Fruit fly (Drosophila melanogaster) Kc167 (cell line): Measurements from ENCODE around the gene CG14190.

Source experiments
- Myc ChIP-seq: fragments of >200 bp; optimal IDR thresholded peaks from 2 replicates; lab custom pipeline; 2017; ENCODE audit warnings: missing external identifiers
- Sin3A ChIP-seq: fragments of >200 bp; optimal IDR thresholded peaks from 2 replicates; lab custom pipeline; 2018; ENCODE audit warnings: missing external identifiers
- h ChIP-seq: fragments of >200 bp; optimal IDR thresholded peaks from 3 replicates; lab custom pipeline; 2018; ENCODE audit warnings: missing external identifiers
- insv ChIP-seq: fragments of >200 bp; optimal IDR thresholded peaks from 3 replicates; lab custom pipeline; 2018; ENCODE audit warnings: missing external identifiers
- psq ChIP-seq: fragments of >200 bp; optimal IDR thresholded peaks from 2 replicates; lab custom pipeline; 2017; ENCODE audit warnings: missing external identifiers
- ttk ChIP-seq: sonication (Bioruptor generic); optimal IDR thresholded peaks from 2 replicates; lab custom pipeline; 2017; ENCODE audit warnings: missing external identifiers

The CG14190 gene

DNA sequence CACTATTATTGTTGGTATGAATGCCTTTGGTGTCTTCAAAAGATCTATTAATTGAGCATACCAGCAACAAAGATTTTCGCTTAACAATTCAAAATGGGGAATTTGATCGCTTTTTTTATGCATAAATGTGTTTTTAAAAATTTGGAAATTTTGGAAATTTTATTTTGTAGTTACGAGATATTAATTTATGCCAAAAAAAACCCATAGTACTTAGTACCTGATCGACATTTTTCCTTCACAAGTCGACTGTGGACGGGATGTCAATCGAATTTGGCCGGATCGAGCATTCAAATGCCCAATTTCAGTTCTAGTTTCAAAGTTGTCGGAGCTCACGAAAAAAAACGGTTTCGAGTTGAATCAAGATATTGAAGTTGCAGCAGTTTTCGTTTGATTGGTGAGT is at the start of gene CG14190:
Gene CG14190 (plus strand): TSS at position 301 of the 400 bp plus-strand sequence.
- no peak for TF ChIP-seq Myc (lab: Kevin White, UChicago)
- TF ChIP-seq ttk (lab: Kevin White, UChicago), result no peak
- TF ChIP-seq insv, result no peak
- no peak for TF ChIP-seq Sin3A (lab: Kevin White, UChicago)
- no peak for TF ChIP-seq psq (lab: Kevin White, UChicago)
- TF ChIP-seq h (lab: Kevin White, UChicago), result no peak

dm6 chrX:19008882-19009281 is 47.8 kb upstream of the CG14190 start:
- TF ChIP-seq insv, result no peak
- TF ChIP-seq Sin3A (lab: Kevin White, UChicago), result no peak
- TF ChIP-seq Myc (lab: Kevin White, UChicago), result no peak
- TF ChIP-seq psq (lab: Kevin White, UChicago), result no peak
- no peak for TF ChIP-seq ttk (lab: Kevin White, UChicago)
- TF ChIP-seq h (lab: Kevin White, UChicago), result no peak

- TF ChIP-seq insv (no peak), ttk (lab: Kevin White, UChicago) (no peak), h (lab: Kevin White, UChicago) (no peak), psq (lab: Kevin White, UChicago) (no peak), Sin3A (lab: Kevin White, UChicago) (no peak), Myc (lab: Kevin White, UChicago) (no peak)
These were observed 46.4 kb upstream of the CG14190 start for dm6 chrX:19010169-19010924.

- TF ChIP-seq h (lab: Kevin White, UChicago) (no peak), insv (no peak), Myc (lab: Kevin White, UChicago) (no peak), Sin3A (lab: Kevin White, UChicago) (no peak), ttk (lab: Kevin White, UChicago) (no peak), psq (lab: Kevin White, UChicago) (no peak)
These were observed 42.1 kb upstream of the CG14190 start for dm6 chrX:19014568-19014967.

DNA sequence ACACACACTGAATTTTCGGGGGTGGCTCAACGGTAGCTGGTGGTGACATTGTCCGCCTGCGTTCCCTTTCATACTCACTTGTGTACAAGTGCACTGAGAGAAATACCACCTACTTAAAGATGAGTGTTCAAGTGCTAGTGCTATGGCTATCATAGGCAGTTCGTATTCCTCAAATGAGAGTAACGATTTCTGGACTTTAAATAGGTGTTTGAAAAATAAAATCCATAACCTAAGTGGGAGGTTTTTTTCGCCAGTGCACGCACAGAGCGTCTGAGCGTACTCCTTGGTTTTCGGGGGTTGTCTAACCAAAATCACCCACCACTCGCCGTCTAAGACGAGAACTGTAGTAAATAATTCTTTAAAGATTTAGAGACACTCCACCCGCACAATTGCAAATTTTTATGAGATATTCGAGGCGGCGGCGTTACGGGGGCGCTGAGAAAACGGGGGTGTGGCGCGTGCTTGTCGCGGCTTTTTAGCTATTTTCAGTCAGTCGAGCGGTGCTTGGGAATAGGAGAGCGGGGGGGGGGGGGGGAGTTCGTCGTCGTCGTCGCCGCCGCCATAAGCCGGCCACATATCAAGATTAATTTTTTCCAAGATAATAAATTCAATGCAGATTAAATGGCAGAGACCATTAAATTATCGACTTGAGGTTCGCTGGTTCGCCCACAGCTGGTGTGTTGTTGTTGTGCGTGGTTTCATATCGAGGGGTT is 38.5 kb upstream of the CG14190 start:
- no peak for TF ChIP-seq Sin3A (lab: Kevin White, UChicago)
- no peak for TF ChIP-seq insv
- no peak for TF ChIP-seq h (lab: Kevin White, UChicago)
- TF ChIP-seq ttk (lab: Kevin White, UChicago), result no peak

dm6 chrX:19020062-19020461 is 36.6 kb upstream of the CG14190 start:
- TF ChIP-seq Myc (lab: Kevin White, UChicago) (no peak), ttk (lab: Kevin White, UChicago) (no peak), insv (no peak), psq (lab: Kevin White, UChicago) (no peak), h (lab: Kevin White, UChicago) (no peak), Sin3A (lab: Kevin White, UChicago) (no peak)

DNA sequence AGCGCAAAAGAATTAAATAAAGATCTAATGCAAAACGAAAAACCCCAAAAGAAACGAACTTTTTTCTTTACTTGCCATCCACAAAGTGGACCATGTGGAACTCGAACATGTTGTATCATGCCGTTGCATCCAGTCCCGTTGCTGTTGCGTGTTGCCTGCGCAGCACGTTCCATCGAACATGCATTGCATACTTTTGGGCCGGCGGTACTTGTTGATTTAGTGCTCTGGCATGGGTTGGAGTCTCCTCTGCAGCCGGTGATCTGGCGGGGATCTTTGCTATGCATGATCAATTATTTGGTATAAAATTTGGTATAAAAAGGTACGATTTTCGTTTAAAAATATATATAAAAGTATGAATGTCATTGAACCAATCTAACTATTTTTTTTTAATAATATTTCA is 28.1 kb upstream of the CG14190 start:
- TF ChIP-seq Myc (lab: Kevin White, UChicago), result no peak
- no peak for TF ChIP-seq insv
- TF ChIP-seq Sin3A (lab: Kevin White, UChicago), result no peak
- TF ChIP-seq psq (lab: Kevin White, UChicago), result no peak
- TF ChIP-seq h (lab: Kevin White, UChicago), result no peak
- no peak for TF ChIP-seq ttk (lab: Kevin White, UChicago)

dm6 chrX:19033739-19034138 is 23.0 kb upstream of the CG14190 start:
- TF ChIP-seq h (lab: Kevin White, UChicago), result no peak
- TF ChIP-seq insv, result no peak
- TF ChIP-seq psq (lab: Kevin White, UChicago), result no peak
- TF ChIP-seq Sin3A (lab: Kevin White, UChicago), result no peak
- TF ChIP-seq ttk (lab: Kevin White, UChicago), result no peak
- TF ChIP-seq Myc (lab: Kevin White, UChicago), result no peak

- TF ChIP-seq h (lab: Kevin White, UChicago) (no peak), psq (lab: Kevin White, UChicago) (no peak), Myc (lab: Kevin White, UChicago) (no peak), ttk (lab: Kevin White, UChicago) (no peak), insv (no peak), Sin3A (lab: Kevin White, UChicago) (no peak)
These were observed 19.6 kb upstream of the CG14190 start for dm6 chrX:19037137-19037536.

DNA sequence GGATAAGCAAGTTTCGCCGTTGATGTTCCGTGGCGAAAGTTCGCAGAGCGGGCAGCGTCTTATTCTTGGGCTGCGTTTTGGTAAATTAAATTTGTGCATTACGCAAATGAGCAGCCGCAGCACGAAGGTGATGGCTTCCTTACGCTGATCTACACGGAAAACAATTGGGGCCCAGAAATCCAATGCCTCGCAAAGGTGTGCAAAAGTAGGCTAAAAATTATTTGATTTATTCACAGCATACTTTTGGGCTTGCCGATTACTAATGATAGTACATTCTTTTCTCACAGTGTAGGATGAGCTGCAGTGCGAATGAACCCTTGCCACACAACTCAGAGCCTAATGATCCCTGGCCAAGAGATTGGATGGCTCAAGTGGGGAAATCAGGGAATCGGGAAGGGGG is 16.4 kb upstream of the CG14190 start:
- TF ChIP-seq psq (lab: Kevin White, UChicago) (no peak), ttk (lab: Kevin White, UChicago) (no peak), insv (no peak), Myc (lab: Kevin White, UChicago) (no peak), h (lab: Kevin White, UChicago) (no peak), Sin3A (lab: Kevin White, UChicago) (no peak)

DNA sequence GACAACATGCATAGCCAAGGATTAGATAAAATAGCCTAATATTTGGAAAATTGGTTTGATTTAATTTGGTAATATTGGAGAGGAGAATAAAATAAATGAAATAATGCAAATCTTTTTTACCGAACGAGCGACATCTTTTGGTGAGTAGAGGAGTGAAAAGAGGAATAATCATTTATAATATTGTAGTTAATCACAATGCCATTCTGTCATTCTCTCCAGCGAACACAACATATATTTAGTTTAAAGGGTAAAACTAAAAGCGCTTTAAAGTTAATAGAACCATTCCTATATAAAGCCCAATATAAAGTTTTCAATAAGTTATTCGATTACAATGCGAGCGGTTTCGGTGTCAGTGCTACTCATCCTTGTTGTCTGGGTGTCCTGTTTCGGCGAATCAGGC is 6.6 kb upstream of the CG14190 start, which contains the start of gene Diedel3:
Gene Diedel3 (plus strand): TSS at position 301 of the 400 bp plus-strand sequence.
- TF ChIP-seq ttk (lab: Kevin White, UChicago) (no peak), Sin3A (lab: Kevin White, UChicago) (no peak), h (lab: Kevin White, UChicago) (no peak), Myc (lab: Kevin White, UChicago) (no peak), insv (no peak), psq (lab: Kevin White, UChicago) (no peak)
